Fruit fly (Drosophila melanogaster): ENCODE results near the gene mew.

The mew gene

DNA sequence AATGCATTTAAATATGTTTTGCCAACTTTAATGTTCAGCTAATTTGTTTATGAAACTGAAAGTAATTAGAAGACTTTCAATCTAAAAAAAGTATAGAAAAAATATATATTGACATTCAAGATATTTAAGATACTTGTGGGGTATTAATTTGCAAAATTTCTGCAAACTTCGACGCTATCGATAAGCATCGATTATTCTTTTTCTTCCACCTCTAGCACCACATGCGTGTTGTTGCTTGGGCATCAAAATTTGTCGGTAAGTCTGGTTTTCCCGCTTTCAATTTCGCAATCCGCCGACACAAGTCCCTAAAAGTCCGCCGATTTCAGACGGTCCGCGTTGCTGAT is 46.2 kb downstream of the mew start, which contains the start of gene REG (continued):
- TF ChIP-seq chinmo (GFP tag; IDR thresholded peaks at IDR 0.05; ENCODE audit: partially characterized antibody): no peak
- TF ChIP-seq C15 (GFP tag; IDR thresholded peaks at IDR 0.05): no peak
- no peak for TF ChIP-seq CG11085 (GFP tag; IDR thresholded peaks at IDR 0.05)
- TF ChIP-seq repo (GFP tag; optimal IDR thresholded peaks at IDR 0.05): no peak
- TF ChIP-seq Dll (GFP tag; IDR thresholded peaks at IDR 0.05; ENCODE audit: partially characterized antibody): 0 out of 4 replicates have a peak, but pooled peaks have one; percentile 59
- no peak for TF ChIP-seq Gsc (GFP tag; IDR thresholded peaks at IDR 0.05)
- no peak for TF ChIP-seq CG8290 (GFP tag; optimal IDR thresholded peaks at IDR 0.05)
- no peak for TF ChIP-seq CG8290 (tag; optimal IDR thresholded peaks at IDR 0.05)
- no peak for TF ChIP-seq tup (GFP tag; optimal IDR thresholded peaks at IDR 0.05)
- TF ChIP-seq mld (GFP tag; IDR thresholded peaks at IDR 0.05; ENCODE audit: partially characterized antibody): 0 out of 3 replicates have a peak, but pooled peaks have one; percentile 46
- TF ChIP-seq CG17612 (GFP tag; IDR thresholded peaks at IDR 0.05): no peak
- no peak for TF ChIP-seq dmrt11E (tag; optimal IDR thresholded peaks at IDR 0.05)
- TF ChIP-seq CG6791 (GFP tag; IDR thresholded peaks at IDR 0.05; ENCODE audit: partially characterized antibody): peak; percentile 44; the same call in 1 of the 3 replicates
- TF ChIP-seq tx (GFP tag; optimal IDR thresholded peaks at IDR 0.05): no peak
- no peak for TF ChIP-seq CG10565 (GFP tag; optimal IDR thresholded peaks at IDR 0.05)
- peak; percentile 58 for TF ChIP-seq Sry-δ (GFP tag; optimal IDR thresholded peaks at IDR 0.05)
- TF ChIP-seq wek (GFP tag; optimal IDR thresholded peaks at IDR 0.05): no peak
- TF ChIP-seq knrl (GFP tag; IDR thresholded peaks at IDR 0.05; ENCODE audit: partially characterized antibody): no peak
- no peak for TF ChIP-seq CG14860 (GFP tag; IDR thresholded peaks at IDR 0.05; ENCODE audit: partially characterized antibody)
- no peak for TF ChIP-seq Neu2 (GFP tag; optimal IDR thresholded peaks at IDR 0.05; ENCODE audit: borderline replicate concordance)
- TF ChIP-seq abd-A (tag; optimal IDR thresholded peaks at IDR 0.05): no peak
- no peak for TF ChIP-seq zfh2 (GFP tag; optimal IDR thresholded peaks at IDR 0.05)
- TF ChIP-seq Opbp (GFP tag; IDR thresholded peaks at IDR 0.05; ENCODE audit: partially characterized antibody): peak; percentile 39; the same call in 1 of the 3 replicates
- TF ChIP-seq Nf-YC (tag; optimal IDR thresholded peaks at IDR 0.05): no peak
- peak; percentile 23 for TF ChIP-seq BEAF-32 (GFP tag; optimal IDR thresholded peaks at IDR 0.05)
- TF ChIP-seq CG18599 (GFP tag; optimal IDR thresholded peaks at IDR 0.05): no peak
- TF ChIP-seq fu2 (GFP tag; optimal IDR thresholded peaks at IDR 0.05): no peak
- TF ChIP-seq amos (GFP tag; IDR thresholded peaks at IDR 0.05; ENCODE audit: partially characterized antibody): peak; percentile 53; the same call in 1 of the 2 replicates
- TF ChIP-seq CG7745 (tag; optimal IDR thresholded peaks at IDR 0.05): no peak

DNA sequence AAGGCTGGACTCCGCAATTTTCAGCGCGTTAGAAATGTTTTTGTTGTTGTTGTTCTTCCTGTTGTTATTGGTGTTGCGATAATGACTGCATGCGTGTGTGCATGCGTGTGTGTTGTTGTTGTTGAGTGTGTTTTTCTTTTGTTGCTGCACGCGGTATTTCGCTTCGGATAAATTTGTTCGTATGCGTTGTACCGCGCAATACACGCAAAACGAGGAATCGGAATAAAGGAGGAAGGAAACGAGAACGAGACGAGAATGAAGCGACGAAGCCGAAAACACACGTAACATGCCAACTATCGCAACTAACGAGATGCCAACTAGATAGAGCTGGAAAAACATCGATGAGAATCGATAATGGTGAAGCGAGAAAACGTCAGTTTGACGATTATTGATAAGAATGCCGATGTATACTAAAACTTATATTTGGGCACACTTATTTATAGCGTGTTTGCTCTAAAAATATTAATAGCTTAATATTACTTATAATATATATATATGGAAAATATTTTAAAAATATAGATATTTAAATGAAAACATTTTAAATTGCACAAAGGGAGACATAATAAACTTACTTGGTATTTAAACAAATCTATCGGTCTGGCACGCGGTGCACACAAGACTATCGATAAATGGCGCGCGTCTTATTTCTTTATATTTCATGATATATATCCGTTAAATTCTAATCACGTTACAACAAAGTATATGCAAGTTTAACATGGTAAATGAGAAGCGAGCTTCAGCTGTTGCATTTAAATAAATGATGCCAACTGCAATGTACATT is 46.7 kb downstream of the mew start, which contains the start of gene sno:
Gene sno (minus strand): TSS at position 318 of the 781 bp plus-strand sequence.
- TF ChIP-seq ATbp (GFP tag; optimal IDR thresholded peaks at IDR 0.05) (no peak), CrebB (tag; optimal IDR thresholded peaks at IDR 0.05) (peak; percentile 3), ind (GFP tag; optimal IDR thresholded peaks at IDR 0.05) (no peak), org-1 (GFP tag; optimal IDR thresholded peaks at IDR 0.05) (no peak), dimm (GFP tag; IDR thresholded peaks at IDR 0.05) (no peak), Dp (GFP tag; optimal IDR thresholded peaks at IDR 0.05) (peak; percentile 64), CG7556 (GFP tag; optimal IDR thresholded peaks at IDR 0.05) (no peak), CG30431 (GFP tag; optimal IDR thresholded peaks at IDR 0.05) (no peak), Doc3 (GFP tag; IDR thresholded peaks at IDR 0.05; ENCODE audit: partially characterized antibody) (peak; percentile 73; the same call in 2 of the 3 replicates), CG9727 (GFP tag; optimal IDR thresholded peaks at IDR 0.05) (no peak), tup (GFP tag; optimal IDR thresholded peaks at IDR 0.05) (no peak), CG17385 (GFP tag; optimal IDR thresholded peaks at IDR 0.05) (no peak), CG34224 (GFP tag; IDR thresholded peaks at IDR 0.05; ENCODE audit: partially characterized antibody) (peak; percentile 54), hkb (optimal IDR thresholded peaks at IDR 0.05) (no peak), hkb (GFP tag; IDR thresholded peaks at IDR 0.05) (no peak), CG16813 (GFP tag; IDR thresholded peaks at IDR 0.05; ENCODE audit: partially characterized antibody) (peak; percentile 89), pfk (GFP tag; optimal IDR thresholded peaks at IDR 0.05) (no peak), CG32772 (GFP tag; IDR thresholded peaks at IDR 0.05) (no peak), CG3847 (GFP tag; IDR thresholded peaks at IDR 0.05) (peak; percentile 22; the same call in 1 of the 2 replicates), CHES-1-like (GFP tag; optimal IDR thresholded peaks at IDR 0.05) (no peak), CG6791 (GFP tag; IDR thresholded peaks at IDR 0.05; ENCODE audit: partially characterized antibody) (peak; percentile 87), Scr (GFP tag; IDR thresholded peaks at IDR 0.05; ENCODE audit: partially characterized antibody) (peak; percentile 87)
